Worm (Caenorhabditis elegans): ENCODE measurements around the gene srg-15.

DNA sequence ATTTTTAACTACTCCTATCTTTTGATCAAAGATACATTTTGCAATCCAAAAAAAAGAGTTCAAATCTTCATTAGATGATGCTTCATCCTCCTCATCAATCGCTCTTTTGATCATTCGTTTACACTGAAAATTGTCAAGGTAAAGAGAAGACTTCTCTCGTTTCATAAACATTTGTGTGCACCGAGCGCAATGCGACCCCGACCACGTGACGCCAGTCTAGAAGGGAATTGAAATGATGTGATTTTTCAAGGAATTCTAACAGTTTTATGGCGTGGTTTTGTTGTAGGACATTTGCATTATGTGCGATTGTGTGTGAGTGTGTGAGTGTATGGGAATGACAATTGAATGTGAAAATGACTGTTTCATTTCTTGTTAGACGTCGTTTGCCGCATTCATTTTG is 31.1 kb upstream of the srg-15 start:
- TF ChIP-seq mep-1 (tag; optimal IDR thresholded peaks at IDR 0.05) (no peak), F26F4.8 (GFP tag; conservative IDR thresholded peaks at IDR 0.05) (no peak), dve-1 (tag; optimal IDR thresholded peaks at IDR 0.05; ENCODE audit: insufficient read depth) (peak; percentile 20), skn-1 (tag; optimal IDR thresholded peaks at IDR 0.05) (no peak), hlh-30 (tag; optimal IDR thresholded peaks at IDR 0.05; ENCODE audit: insufficient read depth) (peak; percentile 73), lsy-2 (tag; optimal IDR thresholded peaks at IDR 0.05) (peak in 1 of 2 experiments; percentile 39), daf-16 (GFP tag; optimal IDR thresholded peaks at IDR 0.05) (peak in 1 of 2 experiments; percentile 48), daf-16 (tag; optimal IDR thresholded peaks at IDR 0.05) (peak; percentile 40), ztf-11 (tag; optimal IDR thresholded peaks at IDR 0.05) (no peak)

All from whole organism, L4 larva.